Fruit fly (Drosophila melanogaster): Measurements from ENCODE around the gene Akh.

Akh gene

DNA sequence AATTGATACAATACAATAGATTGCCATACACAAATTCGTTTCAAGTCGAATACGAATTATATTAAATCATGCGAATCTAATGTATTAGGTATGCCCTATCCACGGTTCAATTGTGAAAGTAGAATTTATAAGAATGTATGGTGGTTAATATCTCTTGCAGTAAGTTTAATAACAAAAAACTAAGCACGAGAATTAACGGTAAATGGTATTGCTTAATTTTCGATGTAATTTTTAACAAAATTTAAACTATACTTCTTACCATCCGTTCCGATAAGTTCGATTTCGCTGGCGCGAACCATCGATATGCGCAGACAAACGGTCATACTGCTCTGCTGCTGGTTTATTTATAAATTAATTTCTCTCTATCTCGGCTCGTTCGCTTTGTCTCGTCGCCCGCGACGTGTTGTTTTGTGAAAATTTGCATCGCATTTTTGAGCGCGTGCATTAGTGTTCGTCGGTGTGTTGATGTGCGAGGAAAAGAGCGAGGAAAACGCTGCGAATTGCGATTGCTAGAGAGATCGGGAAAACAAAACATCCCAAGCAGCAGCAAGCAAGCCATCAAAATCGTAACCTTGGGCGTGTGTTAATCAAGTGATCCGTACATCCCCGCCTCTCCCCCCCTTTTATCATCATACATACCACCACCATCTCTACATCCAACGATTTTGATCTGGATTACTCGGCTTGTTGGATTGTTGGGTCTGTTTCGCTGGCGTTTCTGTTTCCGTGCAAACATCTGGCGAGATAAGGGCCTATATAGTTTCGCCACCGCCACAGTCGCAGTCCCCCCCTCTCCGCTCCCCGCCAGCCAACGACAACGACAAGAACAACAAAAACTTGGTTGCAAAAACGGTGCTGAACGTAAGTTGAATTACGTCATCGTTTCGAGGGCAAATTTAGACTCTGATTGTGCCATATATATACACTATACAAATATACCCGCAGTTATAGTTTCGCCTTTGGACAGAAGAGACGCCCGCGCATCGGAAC, 37.7 kb upstream of the Akh start, which contains the start of gene Fit1 (continued):
- TF ChIP-seq Gug (GFP tag; IDR thresholded peaks at IDR 0.05) = no peak
- no peak for TF ChIP-seq CG31388 (GFP tag; optimal IDR thresholded peaks at IDR 0.05)
- TF ChIP-seq Fer1 (GFP tag; optimal IDR thresholded peaks at IDR 0.05) = peak; percentile 35
- no peak for TF ChIP-seq crc (GFP tag; optimal IDR thresholded peaks at IDR 0.05)
- peak; percentile 28; the same call in 2 of the 3 replicates for TF ChIP-seq row (GFP tag; IDR thresholded peaks at IDR 0.05)
- TF ChIP-seq Stat92E (GFP tag; optimal IDR thresholded peaks at IDR 0.05) = no peak
- peak; percentile 12 for TF ChIP-seq CG30020 (tag; optimal IDR thresholded peaks at IDR 0.05)
- peak; percentile 45 for TF ChIP-seq CG16813 (GFP tag; IDR thresholded peaks at IDR 0.05; ENCODE audit: partially characterized antibody)
- TF ChIP-seq abd-A (tag; optimal IDR thresholded peaks at IDR 0.05) = peak; percentile 80
- TF ChIP-seq lilli (GFP tag; optimal IDR thresholded peaks at IDR 0.05) = no peak
- peak; percentile 73 for TF ChIP-seq CG6791 (GFP tag; IDR thresholded peaks at IDR 0.05; ENCODE audit: partially characterized antibody)
- peak; percentile 65 for TF ChIP-seq grn (GFP tag; optimal IDR thresholded peaks at IDR 0.05)
- TF ChIP-seq CG12299 (tag; optimal IDR thresholded peaks at IDR 0.05) = peak; percentile 4
- TF ChIP-seq CG3847 (GFP tag; IDR thresholded peaks at IDR 0.05) = no peak
- no peak for TF ChIP-seq br (optimal IDR thresholded peaks at IDR 0.05)
- TF ChIP-seq HmgD (GFP tag; optimal IDR thresholded peaks at IDR 0.05) = peak; percentile 18
- no peak for TF ChIP-seq Dfd (GFP tag; optimal IDR thresholded peaks at IDR 0.05)
- TF ChIP-seq gsb (GFP tag; IDR thresholded peaks at IDR 0.05) = no peak
- no peak for TF ChIP-seq Asciz (GFP tag; optimal IDR thresholded peaks at IDR 0.05)
- TF ChIP-seq CG6175 (GFP tag; IDR thresholded peaks at IDR 0.05) = peak; percentile 69; the same call in 1 of the 3 replicates
- peak; percentile 55; the same call in 1 of the 3 replicates for TF ChIP-seq HLH4C (GFP tag; IDR thresholded peaks at IDR 0.05; ENCODE audit: partially characterized antibody)
- peak; percentile 47; the same call in 2 of the 4 replicates for TF ChIP-seq Dll (GFP tag; IDR thresholded peaks at IDR 0.05; ENCODE audit: partially characterized antibody)
- no peak for TF ChIP-seq Neu2 (GFP tag; optimal IDR thresholded peaks at IDR 0.05; ENCODE audit: borderline replicate concordance)
- TF ChIP-seq pfk (GFP tag; optimal IDR thresholded peaks at IDR 0.05) = peak; percentile 78
- TF ChIP-seq pzg (GFP tag; optimal IDR thresholded peaks at IDR 0.05) = peak; percentile 54
- TF ChIP-seq run (tag; optimal IDR thresholded peaks at IDR 0.05) = no peak
- no peak for TF ChIP-seq CG15011 (GFP tag; optimal IDR thresholded peaks at IDR 0.05)
- TF ChIP-seq CG9609 (GFP tag; optimal IDR thresholded peaks at IDR 0.05) = no peak
- TF ChIP-seq CG8089 (GFP tag; optimal IDR thresholded peaks at IDR 0.05) = no peak
- TF ChIP-seq luna (GFP tag; optimal IDR thresholded peaks at IDR 0.05) = no peak
- TF ChIP-seq CG7987 (GFP tag; optimal IDR thresholded peaks at IDR 0.05) = peak; percentile 23
- no peak for TF ChIP-seq Nf-YA (GFP tag; IDR thresholded peaks at IDR 0.05)
- peak; percentile 32 for TF ChIP-seq YL-1 (GFP tag; optimal IDR thresholded peaks at IDR 0.05)
- no peak for TF ChIP-seq fd3F (GFP tag; optimal IDR thresholded peaks at IDR 0.05)
- TF ChIP-seq amos (GFP tag; IDR thresholded peaks at IDR 0.05; ENCODE audit: partially characterized antibody) = peak; percentile 71; the same call in 1 of the 2 replicates
- TF ChIP-seq Med (GFP tag) = peak; percentile 73
- peak; percentile 14 for TF ChIP-seq CG31365 (tag; optimal IDR thresholded peaks at IDR 0.05)
- TF ChIP-seq CG13287 (GFP tag; IDR thresholded peaks at IDR 0.05; ENCODE audit: partially characterized antibody) = peak; percentile 50
- peak; percentile 96 for TF ChIP-seq rib (GFP tag; IDR thresholded peaks at IDR 0.05)
- peak; percentile 35; the same call in 1 of the 3 replicates for TF ChIP-seq vnd (GFP tag; IDR thresholded peaks at IDR 0.05; ENCODE audit: partially characterized antibody)
- no peak for TF ChIP-seq CG15601 (tag; optimal IDR thresholded peaks at IDR 0.05)
- TF ChIP-seq CG17568 (GFP tag; optimal IDR thresholded peaks at IDR 0.05) = no peak
- peak; percentile 13 for TF ChIP-seq exex (tag; optimal IDR thresholded peaks at IDR 0.05)
- 0 out of 3 replicates have a peak, but pooled peaks have one; percentile 7 for TF ChIP-seq mld (GFP tag; IDR thresholded peaks at IDR 0.05; ENCODE audit: partially characterized antibody)
- no peak for TF ChIP-seq CG31441 (GFP tag; IDR thresholded peaks at IDR 0.05)
- peak; percentile 39; the same call in 2 of the 3 replicates for TF ChIP-seq knrl (GFP tag; IDR thresholded peaks at IDR 0.05; ENCODE audit: partially characterized antibody)
- TF ChIP-seq odd (GFP tag; optimal IDR thresholded peaks at IDR 0.05) = no peak

Data from whole organism, embryonic.